Fruit fly (Drosophila melanogaster) whole organism, embryonic: ENCODE results near the gene CG31161.

ENCODE experiments used
- Asciz ChIP-seq: fragments of 200-800 bp; sonication (Bioruptor generic); optimal IDR thresholded peaks from 2 replicates; lab custom pipeline; 2017; ENCODE audit warnings: missing biosample characterization, mild to moderate bottlenecking, missing genetic modification characterization, missing genetic modification reagents
- Awh ChIP-seq: fragments of 200-800 bp; sonication (Bioruptor generic); IDR thresholded peaks from 2 replicates; pipeline ENCODE4, ENCODE4 v1.3.6; 2022; ENCODE audit warnings: missing biosample characterization, missing genetic modification characterization
- BtbVII ChIP-seq: fragments of 200-800 bp; sonication (Bioruptor generic); optimal IDR thresholded peaks from 3 replicates; lab custom pipeline; 2017; ENCODE audit warnings: missing biosample characterization, mild to moderate bottlenecking, missing genetic modification characterization
- CG11093 ChIP-seq: fragments of 200-800 bp; sonication (Bioruptor generic); IDR thresholded peaks from 3 replicates; pipeline ENCODE4 v1.3.6; 2022; ENCODE audit warnings: missing biosample characterization, missing genetic modification characterization
- CG11723 ChIP-seq: fragments of 200-800 bp; sonication (Bioruptor generic); optimal IDR thresholded peaks from 2 replicates; lab custom pipeline; 2017; ENCODE audit warnings: missing biosample characterization, mild to moderate bottlenecking, missing genetic modification characterization
- CG12219 ChIP-seq: fragments of 200-800 bp; sonication (Bioruptor generic); optimal IDR thresholded peaks from 3 replicates; lab custom pipeline; 2018; ENCODE audit warnings: missing biosample characterization, mild to moderate bottlenecking, missing genetic modification characterization
- CG1233 ChIP-seq: fragments of 200-800 bp; sonication (Bioruptor generic); optimal IDR thresholded peaks from 4 replicates; lab custom pipeline; 2018; ENCODE audit warnings: missing biosample characterization, mild to moderate bottlenecking, missing genetic modification characterization
- CG13296 ChIP-seq: fragments of 200-800 bp; sonication (Bioruptor generic); optimal IDR thresholded peaks from 3 replicates; lab custom pipeline; 2018; ENCODE audit warnings: missing biosample characterization, mild to moderate bottlenecking, missing genetic modification characterization
- CG13624 ChIP-seq: fragments of 200-800 bp; sonication (Bioruptor generic); optimal IDR thresholded peaks from 2 replicates; lab custom pipeline; 2016; ENCODE audit warnings: missing biosample characterization, missing genetic modification characterization
- CG15696 ChIP-seq: fragments of 200-800 bp; sonication (Bioruptor generic); optimal IDR thresholded peaks from 2 replicates; lab custom pipeline; 2019; ENCODE audit warnings: missing biosample characterization, mild to moderate bottlenecking, missing genetic modification characterization, moderate library complexity
- CG17359 ChIP-seq: fragments of 200-800 bp; sonication (Bioruptor generic); optimal IDR thresholded peaks from 3 replicates; lab custom pipeline; 2018; ENCODE audit warnings: missing biosample characterization, mild to moderate bottlenecking, missing genetic modification characterization, moderate library complexity
- CG18764 ChIP-seq: fragments of 200-800 bp; sonication (Bioruptor generic); optimal IDR thresholded peaks from 3 replicates; lab custom pipeline; 2016; ENCODE audit warnings: missing biosample characterization, missing genetic modification characterization
- CG2202 ChIP-seq: fragments of 200-800 bp; sonication (Bioruptor generic); optimal IDR thresholded peaks from 2 replicates; lab custom pipeline; 2018; ENCODE audit warnings: missing biosample characterization, mild to moderate bottlenecking, missing genetic modification characterization
- CG30403 ChIP-seq: fragments of 200-800 bp; sonication (Bioruptor generic); optimal IDR thresholded peaks from 3 replicates; lab custom pipeline; 2016; ENCODE audit warnings: missing biosample characterization, missing genetic modification characterization
- CG33557 ChIP-seq: fragments of 200-800 bp; sonication (Bioruptor generic); optimal IDR thresholded peaks from 2 replicates; lab custom pipeline; 2019; ENCODE audit warnings: missing biosample characterization, mild to moderate bottlenecking, missing genetic modification characterization, moderate library complexity
- CG3838 ChIP-seq: fragments of 200-800 bp; sonication (Bioruptor generic); optimal IDR thresholded peaks from 3 replicates; lab custom pipeline; 2016; ENCODE audit warnings: missing biosample characterization, missing genetic modification characterization
- CG4707 ChIP-seq: fragments of 200-800 bp; sonication (Bioruptor generic); optimal IDR thresholded peaks from 2 replicates; lab custom pipeline; 2018; ENCODE audit warnings: missing biosample characterization, mild to moderate bottlenecking, missing genetic modification characterization, moderate library complexity
- CG4820 ChIP-seq: fragments of 200-800 bp; sonication (Bioruptor generic); optimal IDR thresholded peaks from 3 replicates; lab custom pipeline; 2016; ENCODE audit warnings: missing biosample characterization, missing genetic modification characterization
- CG5245 ChIP-seq: fragments of 200-800 bp; sonication (Bioruptor generic); optimal IDR thresholded peaks from 3 replicates; lab custom pipeline; 2016; ENCODE audit warnings: missing biosample characterization, missing genetic modification characterization
- CG6813 ChIP-seq: fragments of 200-800 bp; sonication (Bioruptor generic); optimal IDR thresholded peaks from 2 replicates; lab custom pipeline; 2017; ENCODE audit warnings: missing biosample characterization, missing genetic modification characterization, mild to moderate bottlenecking, moderate library complexity, missing genetic modification reagents
- CG7987 ChIP-seq: fragments of 200-800 bp; sonication (Bioruptor generic); optimal IDR thresholded peaks from 2 replicates; lab custom pipeline; 2018; ENCODE audit warnings: missing biosample characterization, mild to moderate bottlenecking, missing genetic modification characterization, moderate library complexity
- CkIIα-i1 ChIP-seq: fragments of 200-800 bp; sonication (Bioruptor generic); IDR thresholded peaks from 2 replicates; pipeline ENCODE4 v1.3.6; 2022; ENCODE audit warnings: missing biosample characterization, missing genetic modification characterization
- CrebB ChIP-seq: fragments of 200-800 bp; sonication (Bioruptor generic); optimal IDR thresholded peaks from 3 replicates; lab custom pipeline; 2018; ENCODE audit warnings: missing biosample characterization, mild to moderate bottlenecking, missing genetic modification characterization
- Dek ChIP-seq: fragments of 200-800 bp; sonication (Bioruptor generic); optimal IDR thresholded peaks from 3 replicates; lab custom pipeline; 2019; ENCODE audit warnings: missing biosample characterization, mild to moderate bottlenecking, missing genetic modification characterization, moderate library complexity
- Dip3 ChIP-seq: fragments of 200-800 bp; sonication (Bioruptor generic); optimal IDR thresholded peaks from 3 replicates; lab custom pipeline; 2016; ENCODE audit warnings: missing biosample characterization, missing genetic modification characterization
- E2f2 ChIP-seq: fragments of 200-800 bp; sonication (Bioruptor generic); IDR thresholded peaks from 2 replicates; pipeline ENCODE4 v1.3.6; 2022; ENCODE audit warnings: missing biosample characterization, missing genetic modification characterization
- HHEX ChIP-seq: fragments of 200-800 bp; sonication (Bioruptor generic); optimal IDR thresholded peaks from 3 replicates; lab custom pipeline; 2017; ENCODE audit warnings: missing biosample characterization, mild to moderate bottlenecking, missing genetic modification characterization, missing genetic modification reagents
- Hey ChIP-seq: fragments of 200-800 bp; sonication (Bioruptor generic); optimal IDR thresholded peaks from 3 replicates; lab custom pipeline; 2018; ENCODE audit warnings: missing biosample characterization, mild to moderate bottlenecking, missing genetic modification characterization
- Hmr ChIP-seq: fragments of 200-800 bp; sonication (Bioruptor generic); optimal IDR thresholded peaks from 3 replicates; lab custom pipeline; 2017; ENCODE audit warnings: mild to moderate bottlenecking, missing biosample characterization, missing genetic modification reagents, missing genetic modification characterization
- Lim3 ChIP-seq: fragments of 200-800 bp; sonication (Bioruptor generic); IDR thresholded peaks from 2 replicates; pipeline ENCODE4 v1.3.6; 2022; ENCODE audit warnings: missing biosample characterization, missing genetic modification characterization
- Lpt ChIP-seq: fragments of >200 bp; optimal IDR thresholded peaks from 2 replicates; lab custom pipeline; 2018; ENCODE audit warnings: missing biosample characterization, missing genetic modification characterization
- MBD-R2 ChIP-seq: fragments of 200-800 bp; sonication (Bioruptor generic); IDR thresholded peaks from 2 replicates; pipeline ENCODE4 v1.3.6; 2022; ENCODE audit warnings: missing biosample characterization, missing genetic modification characterization
- Oaz ChIP-seq: fragments of 200-800 bp; sonication (Bioruptor generic); IDR thresholded peaks from 2 replicates; pipeline ENCODE4 v1.3.6; 2022; ENCODE audit warnings: missing biosample characterization, missing genetic modification characterization
- Sin3A ChIP-seq: fragments of >200 bp; optimal IDR thresholded peaks from 2 replicates; lab custom pipeline; 2018
- Vsx1 ChIP-seq: fragments of 200-800 bp; sonication (Bioruptor generic); optimal IDR thresholded peaks from 2 replicates; lab custom pipeline; 2017; ENCODE audit warnings: missing biosample characterization, mild to moderate bottlenecking, missing genetic modification characterization, missing genetic modification reagents
- bowl ChIP-seq: fragments of 200-800 bp; sonication (Bioruptor generic); IDR thresholded peaks from 2 replicates; pipeline ENCODE4 v1.3.6; 2022; ENCODE audit warnings: missing biosample characterization, missing genetic modification characterization
- bsh ChIP-seq, 2 experiments: fragments of 200-800 bp; sonication (Bioruptor generic); optimal IDR thresholded peaks; 2 replicates each; lab custom pipeline; 2017 to 2018; ENCODE audit warnings: mild to moderate bottlenecking in 2 of 2, missing biosample characterization in 2 of 2, missing genetic modification characterization in 2 of 2, moderate library complexity in 1 of 2
- btn ChIP-seq: fragments of 200-800 bp; sonication (Bioruptor generic); optimal IDR thresholded peaks from 2 replicates; lab custom pipeline; 2016; ENCODE audit warnings: missing biosample characterization, missing genetic modification characterization
- ci ChIP-seq: fragments of 200-800 bp; sonication (Bioruptor generic); IDR thresholded peaks from 3 replicates; pipeline ENCODE4 v1.3.6; 2022; ENCODE audit warnings: missing biosample characterization, missing genetic modification characterization
- corto ChIP-seq: fragments of 200-800 bp; sonication (Bioruptor generic); optimal IDR thresholded peaks from 2 replicates; lab custom pipeline; 2016; ENCODE audit warnings: missing biosample characterization, mild to moderate bottlenecking, missing genetic modification characterization, moderate library complexity
- fd102C ChIP-seq: fragments of 200-800 bp; sonication (Bioruptor generic); optimal IDR thresholded peaks from 2 replicates; lab custom pipeline; 2018; ENCODE audit warnings: missing biosample characterization, mild to moderate bottlenecking, missing genetic modification characterization, moderate library complexity
- fd64A ChIP-seq: fragments of 200-800 bp; sonication (Bioruptor generic); optimal IDR thresholded peaks from 3 replicates; lab custom pipeline; 2018; ENCODE audit warnings: missing biosample characterization, mild to moderate bottlenecking, missing genetic modification characterization
- gem ChIP-seq: fragments of 200-800 bp; sonication (Bioruptor generic); optimal IDR thresholded peaks from 2 replicates; lab custom pipeline; 2019; ENCODE audit warnings: missing biosample characterization, mild to moderate bottlenecking, missing genetic modification characterization, moderate library complexity
- luna ChIP-seq: fragments of 200-800 bp; sonication (Bioruptor generic); optimal IDR thresholded peaks from 2 replicates; lab custom pipeline; 2016; ENCODE audit warnings: missing biosample characterization, missing genetic modification characterization
- nau ChIP-seq: fragments of 200-800 bp; sonication (Bioruptor generic); optimal IDR thresholded peaks from 3 replicates; lab custom pipeline; 2017; ENCODE audit warnings: missing biosample characterization, mild to moderate bottlenecking, missing genetic modification characterization, missing genetic modification reagents
- odd ChIP-seq: fragments of 200-800 bp; sonication (Bioruptor generic); optimal IDR thresholded peaks from 2 replicates; lab custom pipeline; 2017; ENCODE audit warnings: missing biosample characterization, mild to moderate bottlenecking, missing genetic modification characterization
- rib ChIP-seq: fragments of 200-800 bp; sonication (Bioruptor generic); IDR thresholded peaks from 2 replicates; pipeline ENCODE4 v1.3.6; 2022; ENCODE audit warnings: missing biosample characterization, missing genetic modification characterization
- slou ChIP-seq: fragments of 200-800 bp; sonication (Bioruptor generic); optimal IDR thresholded peaks from 3 replicates; lab custom pipeline; 2016; ENCODE audit warnings: missing biosample characterization, missing genetic modification characterization
- sob ChIP-seq: fragments of 200-800 bp; sonication (Bioruptor generic); IDR thresholded peaks from 2 replicates; pipeline ENCODE4 v1.3.6; 2022; ENCODE audit warnings: missing biosample characterization, missing genetic modification characterization
- sr ChIP-seq: fragments of 200-800 bp; sonication (Bioruptor generic); IDR thresholded peaks from 3 replicates; pipeline ENCODE4 v1.3.6; 2022; ENCODE audit warnings: missing biosample characterization, missing genetic modification characterization
- wek ChIP-seq: fragments of 200-800 bp; sonication (Bioruptor generic); optimal IDR thresholded peaks from 3 replicates; lab custom pipeline; 2018; ENCODE audit warnings: missing biosample characterization, mild to moderate bottlenecking, missing genetic modification characterization, moderate library complexity

Gene CG31161

dm6 chr3R:22573590-22573989, 42.7 kb upstream of the CG31161 start (continued):
- peak; percentile 25 for TF ChIP-seq CG6813 (GFP tag; lab: Kevin White, UChicago)
- TF ChIP-seq Lpt (GFP tag; lab: Kevin White, UChicago), result no peak
- peak; percentile 18 for TF ChIP-seq CG11723 (GFP tag; lab: Kevin White, UChicago)
- peak; percentile 5 for TF ChIP-seq CG7987 (GFP tag; lab: Kevin White, UChicago)
- TF ChIP-seq CG5245 (GFP tag; lab: Kevin White, UChicago), result no peak
- TF ChIP-seq CG33557 (GFP tag; lab: Kevin White, UChicago), result peak; percentile 22
- TF ChIP-seq CG15696 (tag; lab: Kevin White, UChicago), result no peak
- TF ChIP-seq Hey, result no peak
- peak in 1 of 2 experiments; percentile 2 for TF ChIP-seq bsh (GFP tag; optimal IDR thresholded peaks at IDR 0.05; lab: Kevin White, UChicago)
- peak; percentile 58 for TF ChIP-seq wek (GFP tag; lab: Kevin White, UChicago)
- 0 out of 3 replicates have a peak, but pooled peaks have one; percentile 30 for TF ChIP-seq ci (GFP tag; lab: Robert Waterston, UW)
- no peak for TF ChIP-seq CG13624 (GFP tag; lab: Kevin White, UChicago)
- no peak for TF ChIP-seq CG18764
- TF ChIP-seq Sin3A, result no peak
- TF ChIP-seq sob, result no peak
- TF ChIP-seq Dek, result no peak
- TF ChIP-seq BtbVII (GFP tag; lab: Kevin White, UChicago), result peak; percentile 36
- TF ChIP-seq btn, result no peak
- TF ChIP-seq rib, result no peak
- TF ChIP-seq E2f2 (GFP tag; lab: Robert Waterston, UW), result peak; percentile 26; the same call in 1 of the 2 replicates
- TF ChIP-seq slou, result no peak
- TF ChIP-seq CG30403 (GFP tag; lab: Kevin White, UChicago), result no peak
- no peak for TF ChIP-seq gem
- peak; percentile 27 for TF ChIP-seq Hmr (GFP tag; lab: Kevin White, UChicago)
- peak; percentile 2 for TF ChIP-seq nau
- peak; percentile 39 for TF ChIP-seq CG17359 (tag; lab: Kevin White, UChicago)
- no peak for TF ChIP-seq sr
- TF ChIP-seq CG4707 (GFP tag; lab: Kevin White, UChicago), result peak; percentile 25
- no peak for TF ChIP-seq bowl (GFP tag; lab: Robert Waterston, UW)
- TF ChIP-seq CG3838 (GFP tag; lab: Kevin White, UChicago), result no peak
- no peak for TF ChIP-seq corto (GFP tag; lab: Kevin White, UChicago)
- peak; percentile 9 for TF ChIP-seq HHEX (GFP tag; lab: Kevin White, UChicago)
- TF ChIP-seq Lim3 (GFP tag; lab: Robert Waterston, UW), result no peak
- TF ChIP-seq Dip3 (GFP tag; lab: Kevin White, UChicago), result no peak
- no peak for TF ChIP-seq luna (GFP tag; lab: Kevin White, UChicago)
- TF ChIP-seq CG1233, result peak; percentile 11
- peak; percentile 25 for TF ChIP-seq fd64A
- peak; percentile 38 for TF ChIP-seq CG12219 (GFP tag; lab: Kevin White, UChicago)
- TF ChIP-seq Oaz (GFP tag; lab: Robert Waterston, UW), result no peak
- peak; percentile 8 for TF ChIP-seq odd (GFP tag; lab: Kevin White, UChicago)
- peak; percentile 5 for TF ChIP-seq CG2202 (tag; lab: Kevin White, UChicago)
- TF ChIP-seq CG4820 (GFP tag; lab: Kevin White, UChicago), result no peak
- no peak for TF ChIP-seq MBD-R2 (GFP tag; lab: Robert Waterston, UW)
- no peak for TF ChIP-seq CkIIα-i1
- peak; percentile 56 for TF ChIP-seq Asciz
- TF ChIP-seq Vsx1 (GFP tag; lab: Kevin White, UChicago), result peak; percentile 14
- no peak for TF ChIP-seq CG11093
- 0 out of 2 replicates have a peak, but pooled peaks have one; percentile 33 for TF ChIP-seq Awh (GFP tag; lab: Robert Waterston, UW)
- peak; percentile 35 for TF ChIP-seq CrebB (tag; lab: Kevin White, UChicago)
- no peak for TF ChIP-seq fd102C (GFP tag; lab: Kevin White, UChicago)
- TF ChIP-seq CG13296 (GFP tag; lab: Kevin White, UChicago), result peak; percentile 41
